Worm (Caenorhabditis elegans) whole organism, midembryonic: ENCODE measurements around the gene F49H12.2.

ENCODE experiments used
- T22C8.4 ChIP-seq: fragments of 200-800 bp; sonication (Bioruptor generic); IDR thresholded peaks from 2 replicates; pipeline ENCODE4 v1.3.6; 2022; ENCODE audit warnings: missing genetic modification characterization, missing compliant biosample characterization
- cog-1 ChIP-seq: sonication (generic microtip); optimal IDR thresholded peaks from 2 replicates; lab custom pipeline; 2016; ENCODE audit warnings: missing genetic modification characterization, missing compliant biosample characterization
- flt-1 ChIP-seq: fragments of 200-800 bp; sonication (Bioruptor generic); IDR thresholded peaks from 2 replicates; pipeline ENCODE4 v1.3.6; 2022; ENCODE audit warnings: missing genetic modification characterization, missing compliant biosample characterization
- klf-2 ChIP-seq: fragments of 200-800 bp; sonication (Bioruptor generic); conservative IDR thresholded peaks from 2 replicates; pipeline ENCODE4 v1.3.6; 2022; ENCODE audit warnings: missing genetic modification reagents, missing genetic modification characterization, missing compliant biosample characterization
- med-1 ChIP-seq: sonication (generic microtip); optimal IDR thresholded peaks from 2 replicates; lab custom pipeline; 2017; ENCODE audit warnings: missing genetic modification characterization, mild to moderate bottlenecking, missing compliant biosample characterization, antibody characterized with exemption, missing genetic modification reagents; ENCODE audit not compliant: insufficient read depth
- ref-1 ChIP-seq: fragments of 200-800 bp; sonication (Bioruptor generic); conservative IDR thresholded peaks from 2 replicates; pipeline ENCODE4 v1.3.6; 2022; ENCODE audit warnings: missing genetic modification reagents, missing genetic modification characterization, missing compliant biosample characterization
- tab-1 ChIP-seq: fragments of 200-800 bp; sonication (Bioruptor generic); IDR thresholded peaks from 2 replicates; pipeline ENCODE4 v1.3.6; 2022; ENCODE audit warnings: missing genetic modification characterization, missing compliant biosample characterization
- ztf-23 ChIP-seq: fragments of 200-800 bp; sonication (Bioruptor generic); IDR thresholded peaks from 2 replicates; pipeline ENCODE4 v1.3.6; 2022; ENCODE audit warnings: missing genetic modification reagents, missing genetic modification characterization, missing compliant biosample characterization
- ztf-29 ChIP-seq: fragments of 200-800 bp; sonication (Bioruptor generic); IDR thresholded peaks from 2 replicates; pipeline ENCODE4 v1.3.6; 2022; ENCODE audit warnings: missing genetic modification reagents, missing genetic modification characterization, missing compliant biosample characterization

- no peak for TF ChIP-seq klf-2 (GFP tag; lab: Robert Waterston, UW)
- TF ChIP-seq med-1 (GFP tag; lab: Kevin White, UChicago), result no peak
- no peak for TF ChIP-seq T22C8.4 (GFP tag; lab: Robert Waterston, UW)
- TF ChIP-seq flt-1, result 0 out of 2 replicates have a peak, but pooled peaks have one; percentile 40
- TF ChIP-seq ztf-23 (GFP tag; lab: Robert Waterston, UW), result peak; percentile 59; the same call in 1 of the 2 replicates
- no peak for TF ChIP-seq ztf-29
- no peak for TF ChIP-seq ref-1
- TF ChIP-seq tab-1 (GFP tag; lab: Robert Waterston, UW), result no peak
- TF ChIP-seq cog-1 (tag; lab: Kevin White, UChicago), result peak; percentile 27
These were observed 38.9 kb upstream of the F49H12.2 start, which contains the start of gene igcm-4 for ce11 chrX:2046124-2046722.
